Worm (Caenorhabditis elegans) whole organism, L3 larva: ENCODE results near the gene F11D11.4.
"Not testable (repeated sequence)": the region's sequence is repeated elsewhere in the genome, so short reads cannot be mapped to it uniquely, and the experiment has no call there.

Experiments
- R02D3.7 ChIP-seq: fragments of 150-350 bp; optimal IDR thresholded peaks from 2 replicates; lab custom pipeline; 2014; ENCODE audit warnings: missing biosample characterization, missing genetic modification characterization
- aly-2 ChIP-seq: fragments of 150-350 bp; optimal IDR thresholded peaks from 2 replicates; lab custom pipeline; 2014; ENCODE audit warnings: missing biosample characterization, missing genetic modification characterization
- ama-1 ChIP-seq: fragments of 150-350 bp; optimal IDR thresholded peaks from 2 replicates; lab custom pipeline; 2018
- ceh-16 ChIP-seq: sonication (generic microtip); optimal IDR thresholded peaks from 2 replicates; lab custom pipeline; 2017; ENCODE audit warnings: missing biosample characterization, missing genetic modification characterization
- ceh-82 ChIP-seq: fragments of 150-350 bp; optimal IDR thresholded peaks from 2 replicates; lab custom pipeline; 2014; ENCODE audit warnings: missing biosample characterization, missing genetic modification characterization
- ceh-9 ChIP-seq: sonication (generic microtip); optimal IDR thresholded peaks from 2 replicates; lab custom pipeline; 2018; ENCODE audit warnings: missing biosample characterization, missing genetic modification characterization
- elt-1 ChIP-seq: fragments of 150-350 bp; optimal IDR thresholded peaks from 2 replicates; lab custom pipeline; 2014; ENCODE audit warnings: missing biosample characterization, missing genetic modification characterization
- elt-2 ChIP-seq: sonication (generic microtip); optimal IDR thresholded peaks from 2 replicates; lab custom pipeline; 2016; ENCODE audit warnings: missing genetic modification reagents, mild to moderate bottlenecking, missing genetic modification characterization, missing compliant biosample characterization
- elt-3 ChIP-seq, 3 experiments: fragments of 150-350 bp in 1 of 3; sonication (generic microtip) in 2 of 3; optimal IDR thresholded peaks; 2 replicates in 2 of 3; 4 replicates in 1 of 3; lab custom pipeline; 2014 to 2017; ENCODE audit warnings: missing biosample characterization in 3 of 3, missing genetic modification characterization in 3 of 3
- hmg-11 ChIP-seq: sonication (generic microtip); optimal IDR thresholded peaks from 2 replicates; lab custom pipeline; 2016; ENCODE audit warnings: missing genetic modification characterization, missing compliant biosample characterization
- lsy-12 ChIP-seq: sonication (generic microtip); optimal IDR thresholded peaks from 2 replicates; lab custom pipeline; 2016; ENCODE audit warnings: mild to moderate bottlenecking, missing genetic modification characterization, missing compliant biosample characterization
- mdl-1 ChIP-seq: fragments of 150-350 bp; optimal IDR thresholded peaks from 2 replicates; lab custom pipeline; 2014; ENCODE audit warnings: missing biosample characterization, missing genetic modification characterization
- mml-1 ChIP-seq: fragments of 150-350 bp; sonication (generic microtip); optimal IDR thresholded peaks from 3 replicates; lab custom pipeline; 2014; ENCODE audit warnings: missing biosample characterization, missing genetic modification characterization
- nfya-1 ChIP-seq: sonication (generic microtip); optimal IDR thresholded peaks from 2 replicates; lab custom pipeline; 2017; ENCODE audit warnings: missing genetic modification characterization, mild to moderate bottlenecking, missing compliant biosample characterization, antibody characterized with exemption, moderate library complexity; ENCODE audit not compliant: insufficient read depth
- nhr-11 ChIP-seq: fragments of 150-350 bp; optimal IDR thresholded peaks from 2 replicates; lab custom pipeline; 2014; ENCODE audit warnings: missing biosample characterization, missing genetic modification characterization
- nhr-12 ChIP-seq: fragments of 150-350 bp; optimal IDR thresholded peaks from 2 replicates; lab custom pipeline; 2014; ENCODE audit warnings: missing biosample characterization, missing genetic modification characterization
- nhr-23 ChIP-seq: fragments of 150-350 bp; optimal IDR thresholded peaks from 2 replicates; lab custom pipeline; 2014; ENCODE audit warnings: missing biosample characterization, missing genetic modification reagents, missing genetic modification characterization
- nhr-237 ChIP-seq: fragments of 150-350 bp; optimal IDR thresholded peaks from 2 replicates; lab custom pipeline; 2014; ENCODE audit warnings: missing biosample characterization, missing genetic modification characterization
- nhr-25 ChIP-seq: sonication (generic microtip); optimal IDR thresholded peaks from 2 replicates; lab custom pipeline; 2017; ENCODE audit warnings: missing biosample characterization, missing genetic modification characterization
- nhr-43 ChIP-seq: sonication (generic microtip); optimal IDR thresholded peaks from 2 replicates; lab custom pipeline; 2016; ENCODE audit warnings: mild to moderate bottlenecking, missing genetic modification characterization, missing compliant biosample characterization; ENCODE audit not compliant: poor library complexity, severe bottlenecking
- nhr-67 ChIP-seq: fragments of 150-350 bp; optimal IDR thresholded peaks from 2 replicates; lab custom pipeline; 2014; ENCODE audit warnings: missing biosample characterization, missing genetic modification characterization
- nhr-76 ChIP-seq: fragments of 150-350 bp; sonication (generic microtip); optimal IDR thresholded peaks from 5 replicates; lab custom pipeline; 2014; ENCODE audit warnings: missing biosample characterization, missing genetic modification characterization
- pha-4 ChIP-seq: fragments of 150-350 bp; optimal IDR thresholded peaks from 2 replicates; lab custom pipeline; 2014; ENCODE audit warnings: missing biosample characterization, missing genetic modification reagents, missing genetic modification characterization
- sea-2 ChIP-seq: fragments of 150-350 bp; sonication (generic microtip); optimal IDR thresholded peaks from 4 replicates; lab custom pipeline; 2014; ENCODE audit warnings: missing biosample characterization, missing genetic modification reagents, missing genetic modification characterization
- snpc-4 ChIP-seq: fragments of 150-350 bp; optimal IDR thresholded peaks from 2 replicates; lab custom pipeline; 2014; ENCODE audit warnings: missing biosample characterization, missing genetic modification characterization
- unc-62 ChIP-seq: fragments of 150-350 bp; sonication (generic microtip); optimal IDR thresholded peaks from 4 replicates; lab custom pipeline; 2014; ENCODE audit warnings: missing biosample characterization, missing genetic modification reagents, missing genetic modification characterization
- zag-1 ChIP-seq: fragments of 150-350 bp; optimal IDR thresholded peaks from 2 replicates; lab custom pipeline; 2014; ENCODE audit warnings: missing biosample characterization, missing genetic modification characterization
- ztf-11 ChIP-seq: fragments of 150-350 bp; optimal IDR thresholded peaks from 2 replicates; lab custom pipeline; 2014; ENCODE audit warnings: missing biosample characterization, missing genetic modification characterization

The F11D11.4 gene

ce11 chrV:18750445-18750844 is 10.7 kb upstream of the F11D11.4 start, which contains the start of the genes F11D11.21 and F11D11.12:
TSS of gene F11D11.21 (minus strand) at chrV:18750545.
TSS of gene F11D11.12 (minus strand) at chrV:18750682.
- no peak for TF ChIP-seq mml-1 (tag; lab: Kevin White, UChicago)
- TF ChIP-seq elt-2 = no peak

- TF ChIP-seq mml-1 (tag; lab: Kevin White, UChicago) (no peak), ztf-11 (tag; lab: Kevin White, UChicago) (no peak), hmg-11 (no peak), pha-4 (tag; lab: Kevin White, UChicago) (no peak), elt-3 (tag; optimal IDR thresholded peaks at IDR 0.05; lab: Kevin White, UChicago) (no peak), R02D3.7 (tag; lab: Kevin White, UChicago) (no peak), ama-1 (lab: Kevin White, UChicago) (no peak), nhr-23 (tag; lab: Kevin White, UChicago) (no peak), nhr-76 (no peak), snpc-4 (tag; lab: Kevin White, UChicago) (no peak)
Observed at ce11 chrV:18753036-18753435, 8.1 kb upstream of the F11D11.4 start, which contains the start of gene F11D11.6. TSS of gene F11D11.6 (minus strand) at chrV:18753136.

ce11 chrV:18754328-18754727 is 6.8 kb upstream of the F11D11.4 start, which contains the start of gene clec-254:
TSS of gene clec-254 (minus strand) at chrV:18754428.
- TF ChIP-seq lsy-12, ceh-9, nhr-237 (tag; lab: Kevin White, UChicago): not testable (repeated sequence)

- TF ChIP-seq aly-2 (tag; lab: Kevin White, UChicago) = no peak
- no peak for TF ChIP-seq pha-4 (tag; lab: Kevin White, UChicago)
- no peak for TF ChIP-seq elt-1 (tag; lab: Kevin White, UChicago)
- TF ChIP-seq ceh-16 (tag; lab: Kevin White, UChicago) = no peak
- no peak for TF ChIP-seq nhr-67
- no peak for TF ChIP-seq ceh-82 (tag; lab: Kevin White, UChicago)
- no peak for TF ChIP-seq nhr-11 (tag; lab: Kevin White, UChicago)
- TF ChIP-seq hmg-11 = no peak
- TF ChIP-seq nhr-25 = no peak
- no peak for TF ChIP-seq elt-3 (tag; optimal IDR thresholded peaks at IDR 0.05; lab: Kevin White, UChicago)
Observed at ce11 chrV:18760174-18760573, 1.0 kb upstream of the F11D11.4 start, which contains the start of gene F11D11.3. TSS of gene F11D11.3 (minus strand) at chrV:18760274.

- not testable (repeated sequence) for TF ChIP-seq sea-2 (GFP tag; lab: Kevin White, UChicago); unc-62 (GFP tag; lab: Kevin White, UChicago); ztf-11 (tag; lab: Kevin White, UChicago)
- TF ChIP-seq, all 47 proteins: peak for 0; not testable (repeated sequence) for 47
Observed at ce11 chrV:18762044-18762443, 866 bp downstream of the F11D11.4 start, which contains the start of gene F11D11.22. TSS of gene F11D11.22 (plus strand) at chrV:18762344.

ce11 chrV:18769902-18770301 is 8.7 kb downstream of the F11D11.4 start:
- TF ChIP-seq pha-4 (tag; lab: Kevin White, UChicago) (no peak), zag-1 (tag; lab: Kevin White, UChicago) (no peak), aly-2 (tag; lab: Kevin White, UChicago) (no peak), unc-62 (GFP tag; lab: Kevin White, UChicago) (no peak)

- no peak for TF ChIP-seq nhr-76
- TF ChIP-seq nhr-67 = no peak
- TF ChIP-seq mdl-1 (tag; lab: Kevin White, UChicago) = no peak
- TF ChIP-seq mml-1 (tag; lab: Kevin White, UChicago) = no peak
- no peak for TF ChIP-seq nhr-12 (tag; lab: Kevin White, UChicago)
- TF ChIP-seq lsy-12 (tag; lab: Kevin White, UChicago) = no peak
- no peak for TF ChIP-seq hmg-11
- no peak for TF ChIP-seq nhr-23 (tag; lab: Kevin White, UChicago)
- TF ChIP-seq elt-3 (tag; optimal IDR thresholded peaks at IDR 0.05; lab: Kevin White, UChicago) = no peak
- no peak for TF ChIP-seq sea-2 (GFP tag; lab: Kevin White, UChicago)
- TF ChIP-seq nhr-43 (tag; lab: Kevin White, UChicago) = no peak
- no peak for TF ChIP-seq nhr-237 (tag; lab: Kevin White, UChicago)
- TF ChIP-seq nfya-1 (tag; lab: Kevin White, UChicago) = no peak
- TF ChIP-seq aly-2 (tag; lab: Kevin White, UChicago) = no peak
- TF ChIP-seq ceh-82 (tag; lab: Kevin White, UChicago) = no peak
- TF ChIP-seq unc-62 (GFP tag; lab: Kevin White, UChicago) = no peak
- no peak for TF ChIP-seq R02D3.7 (tag; lab: Kevin White, UChicago)
Observed at ce11 chrV:18770623-18771022, 9.4 kb downstream of the F11D11.4 start, which contains the start of gene clec-255. TSS of gene clec-255 (minus strand) at chrV:18770723.
